Fruit fly (Drosophila melanogaster) whole organism, embryonic: ENCODE data around the gene CG43251.

Experiments used
- CG15514 ChIP-seq: fragments of 200-800 bp; sonication (Bioruptor generic); optimal IDR thresholded peaks from 3 replicates; lab custom pipeline; 2017; ENCODE audit warnings: missing biosample characterization, missing genetic modification characterization, mild to moderate bottlenecking, moderate library complexity, missing genetic modification reagents
- CG17359 ChIP-seq: fragments of 200-800 bp; sonication (Bioruptor generic); optimal IDR thresholded peaks from 3 replicates; lab custom pipeline; 2018; ENCODE audit warnings: missing biosample characterization, mild to moderate bottlenecking, missing genetic modification characterization, moderate library complexity
- CG3407 ChIP-seq: fragments of 200-800 bp; sonication (Bioruptor generic); optimal IDR thresholded peaks from 2 replicates; lab custom pipeline; 2018; ENCODE audit warnings: missing biosample characterization, mild to moderate bottlenecking, missing genetic modification characterization
- CG34422 ChIP-seq: fragments of 200-800 bp; sonication (Bioruptor generic); IDR thresholded peaks from 3 replicates; pipeline ENCODE4 v1.3.6; 2022; ENCODE audit warnings: missing biosample characterization, missing genetic modification characterization
- CG6175 ChIP-seq: fragments of 200-800 bp; sonication (Bioruptor generic); IDR thresholded peaks from 3 replicates; pipeline ENCODE4 v1.3.6; 2022; ENCODE audit warnings: missing biosample characterization, missing genetic modification characterization
- Scr ChIP-seq: fragments of 200-800 bp; sonication (Bioruptor generic); IDR thresholded peaks from 2 replicates; pipeline ENCODE4 v1.3.6; 2022; ENCODE audit warnings: missing biosample characterization, missing genetic modification characterization; ENCODE audit not compliant: partially characterized antibody
- Ssrp ChIP-seq: fragments of 200-800 bp; sonication (Bioruptor generic); optimal IDR thresholded peaks from 2 replicates; lab custom pipeline; 2018; ENCODE audit warnings: missing biosample characterization, mild to moderate bottlenecking, missing genetic modification characterization, moderate library complexity
- al ChIP-seq: fragments of 200-800 bp; sonication (Bioruptor generic); IDR thresholded peaks from 2 replicates; pipeline ENCODE4 v1.3.6; 2022; ENCODE audit warnings: missing biosample characterization, missing genetic modification characterization
- ash1 ChIP-seq: fragments of 200-800 bp; sonication (Bioruptor generic); optimal IDR thresholded peaks from 2 replicates; lab custom pipeline; 2018; ENCODE audit warnings: missing biosample characterization, mild to moderate bottlenecking, missing genetic modification characterization
- hkb ChIP-seq, 2 experiments: fragments of 200-800 bp in 1 of 2; fragments of >200 bp in 1 of 2; sonication (Bioruptor generic) in 1 of 2; IDR thresholded peaks in 1 of 2; optimal IDR thresholded peaks in 1 of 2; 2 replicates each; pipeline versions ENCODE4 v1.3.6 to Lab custom; 2017 to 2022; ENCODE audit warnings: missing biosample characterization in 1 of 2, missing genetic modification characterization in 1 of 2

DNA sequence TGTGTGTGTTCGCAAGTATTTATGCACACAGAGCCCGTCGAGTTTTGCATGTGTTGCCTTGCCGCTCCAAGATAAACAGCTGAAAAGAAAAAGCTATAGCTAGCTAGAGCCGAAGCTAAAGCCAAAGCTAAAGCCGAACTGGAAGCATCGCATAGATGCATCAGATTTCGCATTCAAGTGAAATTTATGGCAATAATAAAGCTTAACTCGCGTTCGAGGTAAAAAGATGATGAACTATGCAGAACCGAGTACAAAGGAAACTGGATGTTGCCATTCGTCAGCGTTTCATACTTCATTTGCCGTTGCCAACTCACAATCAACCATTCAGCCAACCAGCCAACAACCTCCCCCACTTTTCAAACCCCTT, 24.4 kb upstream of the CG43251 start:
- no peak for TF ChIP-seq ash1 (GFP tag; lab: Kevin White, UChicago)
- TF ChIP-seq CG34422 (GFP tag; lab: Robert Waterston, UW): no peak
- no peak for TF ChIP-seq Scr
- TF ChIP-seq CG3407 (GFP tag; lab: Kevin White, UChicago): no peak
- TF ChIP-seq CG6175: no peak
- no peak for TF ChIP-seq CG15514 (GFP tag; lab: Kevin White, UChicago)
- no peak for TF ChIP-seq Ssrp (tag; lab: Kevin White, UChicago)
- TF ChIP-seq CG17359 (tag; lab: Kevin White, UChicago): no peak
- no peak for TF ChIP-seq al (GFP tag; lab: Robert Waterston, UW)
- TF ChIP-seq hkb (optimal IDR thresholded peaks at IDR 0.05; lab: Kevin White, UChicago): no peak
- TF ChIP-seq hkb (GFP tag; IDR thresholded peaks at IDR 0.05; lab: Robert Waterston, UW): no peak
